Worm (Caenorhabditis elegans) whole organism, dauer: Measurements from ENCODE around the gene srv-28.

ENCODE experiments used
- unc-62 ChIP-seq: sonication (generic microtip); optimal IDR thresholded peaks from 2 replicates; lab custom pipeline; 2017; ENCODE audit warnings: missing biosample characterization, missing genetic modification reagents, missing genetic modification characterization

Gene srv-28

DNA sequence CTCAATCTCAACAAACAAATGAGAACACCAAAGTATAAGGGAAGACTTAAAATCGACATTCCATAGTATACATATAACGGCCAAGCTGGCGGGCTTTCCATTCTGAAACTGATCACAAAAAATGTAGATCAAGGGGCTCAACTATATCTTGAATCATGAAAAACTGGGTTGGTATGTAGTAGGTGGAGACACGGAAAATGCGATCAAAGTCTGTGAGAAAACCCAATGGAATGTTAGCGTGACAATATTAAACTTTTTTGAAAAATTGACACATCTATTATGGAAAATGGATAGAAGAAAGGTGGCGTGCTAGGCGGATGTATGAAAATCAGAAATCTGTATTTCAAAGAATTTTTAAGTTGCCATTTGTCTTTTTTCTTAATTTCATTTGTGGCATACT, at the start of gene srv-28:
TSS of gene srv-28 (minus strand) at position 101 of the 400 bp plus-strand sequence.
- TF ChIP-seq unc-62 (GFP tag; lab: Kevin White, UChicago): no peak

DNA sequence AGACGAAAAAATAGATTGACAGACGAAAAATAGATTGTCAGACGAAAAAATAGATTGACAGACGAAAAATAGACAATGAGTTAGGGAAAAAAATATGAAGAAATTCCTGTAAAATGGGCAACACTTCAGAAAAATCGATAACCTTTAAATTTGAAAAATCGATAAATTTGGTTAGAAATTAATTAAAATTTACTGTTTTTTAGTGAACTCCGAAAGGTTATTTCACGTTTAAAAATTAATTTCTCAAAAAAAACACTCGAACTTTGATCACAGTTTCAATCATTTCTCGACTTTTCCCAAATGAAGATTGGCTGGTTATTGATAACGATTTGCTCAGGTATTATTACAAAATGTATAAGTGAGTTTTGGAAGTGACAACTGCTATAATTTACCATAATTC, 44.3 kb upstream of the srv-28 start, which contains the start of gene csp-2:
TSS of gene csp-2 (plus strand) at position 301 of the 400 bp plus-strand sequence.
- TF ChIP-seq unc-62 (GFP tag; lab: Kevin White, UChicago): no peak

DNA sequence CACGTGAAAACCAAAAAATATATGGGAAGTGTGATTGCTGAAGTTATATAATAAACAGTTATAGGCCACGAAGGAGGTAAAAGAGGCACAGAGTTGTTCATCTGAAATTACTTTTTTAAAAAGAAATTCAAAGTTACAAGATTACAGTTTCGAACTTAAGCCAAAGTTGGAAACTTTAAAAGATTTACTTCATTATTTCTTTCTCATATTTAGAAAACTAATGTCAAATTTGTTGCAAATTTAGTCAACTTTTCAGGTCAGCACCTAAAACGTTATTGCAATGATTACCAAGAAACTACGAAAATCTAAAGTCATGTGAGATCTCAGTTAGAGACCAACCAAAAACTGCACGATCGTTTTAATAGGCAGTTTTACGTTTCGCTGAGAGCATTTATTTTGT, 40.5 kb upstream of the srv-28 start, which contains the start of gene srv-25:
TSS of gene srv-25 (minus strand) at position 101 of the 400 bp plus-strand sequence.
- no peak for TF ChIP-seq unc-62 (GFP tag; lab: Kevin White, UChicago)

DNA sequence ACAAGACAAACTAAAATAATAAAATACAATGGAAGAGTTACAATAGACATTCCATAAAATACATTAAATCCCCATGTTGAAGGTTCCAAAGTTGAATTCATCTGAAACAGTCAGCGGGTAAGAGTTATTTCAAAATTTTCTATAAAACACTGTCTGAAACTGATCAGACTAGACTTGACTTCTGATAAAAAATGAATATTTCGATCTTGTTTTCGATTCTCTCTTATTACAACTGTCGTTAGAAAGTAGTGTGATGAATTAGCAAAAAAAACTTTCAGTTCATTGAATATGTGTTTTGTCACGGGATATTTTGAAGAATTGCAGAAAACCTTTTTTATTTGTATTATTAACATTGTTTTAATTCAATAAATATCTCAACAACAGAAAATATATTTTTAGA, 38.6 kb upstream of the srv-28 start, which contains the start of gene srv-26:
TSS of gene srv-26 (minus strand) at position 101 of the 400 bp plus-strand sequence.
- no peak for TF ChIP-seq unc-62 (GFP tag; lab: Kevin White, UChicago)

DNA sequence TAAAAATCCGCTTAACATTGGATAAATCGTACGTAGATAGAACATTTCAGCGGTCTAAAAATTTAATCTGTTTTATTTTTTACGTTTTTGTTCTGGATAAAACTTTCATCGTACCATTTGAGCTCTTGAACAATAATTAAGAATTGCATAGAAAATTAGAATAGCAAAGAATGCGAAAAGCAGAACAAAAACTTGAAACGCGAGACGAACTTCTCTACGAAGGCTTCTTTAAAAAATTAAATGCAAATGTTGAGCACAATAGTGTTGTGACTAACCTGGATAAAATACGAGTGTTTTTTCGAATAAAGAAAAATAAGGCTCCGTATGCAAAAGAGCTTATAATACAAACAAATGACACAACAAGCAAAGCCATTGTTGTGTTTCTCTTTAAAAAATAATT, 36.4 kb upstream of the srv-28 start:
- TF ChIP-seq unc-62 (GFP tag; lab: Kevin White, UChicago): no peak

DNA sequence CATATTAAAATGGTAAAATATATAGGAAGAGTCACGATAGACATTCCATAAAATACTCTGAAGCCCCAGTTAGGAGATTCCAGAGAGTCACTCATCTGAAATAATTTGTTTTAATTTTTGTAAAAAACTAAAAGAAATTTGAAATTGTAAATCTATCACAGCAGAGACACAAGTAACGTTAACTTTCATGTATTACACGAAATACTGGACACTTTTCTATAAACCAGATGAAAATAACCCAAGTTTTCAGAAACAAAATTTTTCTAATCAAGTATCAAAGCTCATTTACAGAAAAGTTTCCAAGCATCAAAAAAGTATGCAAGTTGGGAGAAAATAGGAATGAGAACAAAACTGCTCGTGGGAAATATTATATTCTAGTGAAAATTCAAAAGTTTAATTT, 35.1 kb upstream of the srv-28 start, which contains the start of gene srv-27:
TSS of gene srv-27 (minus strand) at position 101 of the 400 bp plus-strand sequence.
- no peak for TF ChIP-seq unc-62 (GFP tag; lab: Kevin White, UChicago)

DNA sequence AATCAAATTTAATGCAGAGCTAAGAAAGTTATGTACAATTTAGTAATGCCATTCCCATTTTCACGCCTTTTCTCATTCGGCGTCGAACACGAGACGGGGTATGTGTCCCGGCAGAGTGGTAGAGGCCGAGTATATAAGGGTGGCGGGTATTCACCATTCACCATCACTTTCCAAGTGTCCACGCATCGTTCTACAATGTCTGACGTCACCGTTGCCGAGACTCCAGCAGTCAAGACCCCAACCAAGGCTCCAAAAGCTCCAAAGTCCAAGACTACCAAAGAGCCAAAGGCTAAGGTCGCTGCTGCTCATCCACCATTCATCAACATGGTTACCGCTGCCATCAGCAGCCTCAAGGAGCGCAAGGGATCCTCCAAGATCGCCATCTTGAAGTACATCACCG, 30.9 kb upstream of the srv-28 start, which contains the start of gene hil-2:
TSS of gene hil-2 (plus strand) at position 160 of the 400 bp plus-strand sequence.
- TF ChIP-seq unc-62 (GFP tag; lab: Kevin White, UChicago): no peak

DNA sequence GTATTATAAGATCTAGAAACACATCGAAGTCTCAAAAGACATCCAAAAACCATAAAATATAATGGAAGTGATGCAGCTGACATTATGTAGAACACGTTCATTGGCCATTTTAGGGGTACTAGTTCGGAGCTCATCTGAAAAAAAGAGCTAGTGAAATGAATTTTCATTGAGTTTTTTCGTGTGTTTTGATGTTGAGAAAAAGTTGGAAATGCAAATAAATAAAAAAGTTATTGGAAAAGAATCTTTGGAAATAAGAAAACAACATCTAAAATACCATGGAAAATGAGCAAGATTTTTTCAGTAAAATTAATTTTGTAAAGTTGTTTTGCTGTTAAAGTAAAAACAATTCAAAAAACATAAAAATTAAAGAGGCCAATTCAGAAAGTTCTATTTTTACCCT, 27.6 kb upstream of the srv-28 start, which contains the start of gene srv-24:
TSS of gene srv-24 (minus strand) at position 101 of the 400 bp plus-strand sequence.
- no peak for TF ChIP-seq unc-62 (GFP tag; lab: Kevin White, UChicago)

DNA sequence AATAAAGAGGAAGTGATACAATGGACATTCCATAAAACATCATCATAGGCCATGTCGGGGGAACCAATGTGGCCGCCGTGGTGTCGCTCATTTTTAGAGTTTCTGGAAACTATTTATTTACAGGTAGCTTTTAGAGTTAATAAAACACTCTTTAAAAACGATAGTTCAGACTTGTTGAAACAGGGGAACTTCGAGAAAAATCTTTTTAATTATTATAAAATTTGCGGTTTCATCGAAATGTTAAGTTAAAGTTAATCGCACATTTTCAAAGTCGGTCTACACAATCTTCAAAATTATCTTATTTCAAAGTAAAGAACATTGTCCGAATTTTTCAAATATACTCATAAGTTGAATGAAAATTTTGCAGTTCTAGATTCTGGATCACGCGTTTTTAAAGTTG, 21.1 kb upstream of the srv-28 start, which contains the start of gene ops-1:
TSS of gene ops-1 (minus strand) at position 101 of the 400 bp plus-strand sequence.
- TF ChIP-seq unc-62 (GFP tag; lab: Kevin White, UChicago): no peak

DNA sequence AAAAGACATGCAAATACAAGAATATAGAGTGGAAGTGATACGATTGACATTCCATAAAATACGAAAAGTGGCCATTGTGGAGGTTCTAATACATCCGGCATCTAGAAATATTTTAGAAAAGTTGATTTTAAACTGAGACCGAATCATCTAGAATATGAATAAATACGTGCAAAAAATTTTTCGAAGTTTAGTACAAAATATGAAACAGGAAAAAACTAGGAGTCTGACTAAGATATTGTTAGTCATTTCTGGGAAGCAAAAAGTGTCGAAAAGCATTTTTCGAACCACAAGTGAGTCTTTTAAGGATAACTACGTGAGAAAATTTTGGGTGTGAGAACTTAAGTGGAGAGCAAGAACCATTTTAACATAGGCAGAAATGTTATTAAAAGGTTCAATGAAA, 19.0 kb upstream of the srv-28 start, which contains the start of gene srv-32:
TSS of gene srv-32 (minus strand) at position 101 of the 400 bp plus-strand sequence.
- no peak for TF ChIP-seq unc-62 (GFP tag; lab: Kevin White, UChicago)

DNA sequence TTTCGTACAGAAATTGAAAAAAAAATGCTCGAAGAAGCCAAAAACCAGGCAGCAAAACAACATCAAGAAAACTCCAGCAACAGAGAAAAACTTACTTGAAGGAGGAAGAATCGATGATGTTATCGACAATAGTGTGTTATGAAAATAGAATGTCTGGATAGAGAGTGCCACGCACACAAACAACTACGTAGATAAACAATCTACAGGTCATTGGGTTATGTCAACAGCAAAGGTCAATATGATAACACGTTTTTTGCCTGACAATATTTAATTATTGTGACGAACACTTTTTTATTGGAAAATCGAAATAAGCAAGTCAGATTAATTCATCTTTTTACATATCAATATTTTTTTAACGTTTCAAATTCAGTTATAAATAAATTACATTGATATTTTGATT, 16.2 kb upstream of the srv-28 start, which contains the start of gene sams-5:
TSS of gene sams-5 (minus strand) at position 131 of the 400 bp plus-strand sequence.
- no peak for TF ChIP-seq unc-62 (GFP tag; lab: Kevin White, UChicago)

DNA sequence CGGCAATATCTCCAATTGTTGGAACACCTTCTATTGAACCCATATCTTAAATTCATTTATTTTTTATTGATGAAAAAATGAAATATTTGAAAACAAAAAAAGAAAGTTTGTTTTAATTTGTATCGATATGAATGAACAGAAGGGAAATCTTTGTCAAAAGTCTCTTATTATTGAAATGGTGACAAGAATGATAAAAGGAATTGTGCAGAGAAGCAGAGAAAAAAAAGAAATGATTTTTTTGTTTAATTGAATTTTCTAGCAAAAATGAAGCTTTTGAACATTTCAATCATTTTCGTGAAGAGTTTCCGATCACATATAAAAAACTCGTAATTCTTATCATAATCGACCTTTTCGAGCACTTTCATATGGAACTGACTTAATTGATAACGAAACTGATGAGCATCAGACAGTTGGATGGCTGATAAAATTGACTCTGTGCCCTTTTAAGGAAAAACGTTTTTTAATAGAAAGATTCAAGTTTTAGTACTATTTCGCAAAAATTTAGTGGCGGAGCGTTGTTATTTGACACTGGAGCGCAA, 12.6 kb upstream of the srv-28 start, which contains the start of the genes aat-4 and T13A10.1:
TSS of gene aat-4 (minus strand) at position 51 of the 539 bp plus-strand sequence.
TSS of gene T13A10.1 (plus strand) at position 411 of the 539 bp plus-strand sequence.
- no peak for TF ChIP-seq unc-62 (GFP tag; lab: Kevin White, UChicago)

DNA sequence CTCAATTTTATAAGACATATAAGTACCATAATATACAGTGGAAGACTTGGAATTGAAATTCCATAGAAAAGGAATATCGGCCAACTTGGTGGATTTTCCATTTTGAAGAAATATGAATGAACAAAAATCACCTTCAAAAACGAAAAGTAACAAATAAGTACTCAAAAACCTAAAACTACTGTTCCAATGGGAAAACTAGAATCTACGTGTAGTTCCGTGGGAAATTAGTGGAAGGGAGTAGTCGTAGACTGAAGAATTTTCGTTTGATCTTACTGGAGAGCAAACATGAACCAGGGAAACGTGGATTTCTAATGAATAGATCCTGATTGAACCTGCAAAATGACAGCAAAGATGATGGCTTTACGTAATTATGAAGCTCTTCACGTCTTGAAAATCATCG, 8.8 kb upstream of the srv-28 start, which contains the start of gene srv-31:
TSS of gene srv-31 (minus strand) at position 101 of the 400 bp plus-strand sequence.
- no peak for TF ChIP-seq unc-62 (GFP tag; lab: Kevin White, UChicago)

DNA sequence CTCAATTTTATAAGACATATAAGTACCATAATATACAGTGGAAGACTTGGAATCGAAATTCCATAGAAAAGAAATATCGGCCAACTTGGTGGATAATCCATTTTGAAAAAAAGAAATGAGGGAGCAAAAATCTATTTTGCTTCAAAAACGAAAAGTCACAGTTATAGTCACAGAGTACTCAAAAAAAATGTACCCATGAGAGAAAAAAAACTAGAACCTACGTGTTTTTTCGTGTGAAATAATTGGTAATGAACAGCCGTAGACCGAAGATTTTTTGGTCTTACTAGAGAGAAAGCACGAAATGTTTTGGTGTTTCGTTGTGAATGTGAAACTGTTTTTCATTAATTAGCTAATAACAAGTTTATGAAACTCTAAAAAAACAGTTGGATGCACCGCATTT, 6.2 kb upstream of the srv-28 start, which contains the start of gene srv-30:
TSS of gene srv-30 (minus strand) at position 101 of the 400 bp plus-strand sequence.
- no peak for TF ChIP-seq unc-62 (GFP tag; lab: Kevin White, UChicago)

DNA sequence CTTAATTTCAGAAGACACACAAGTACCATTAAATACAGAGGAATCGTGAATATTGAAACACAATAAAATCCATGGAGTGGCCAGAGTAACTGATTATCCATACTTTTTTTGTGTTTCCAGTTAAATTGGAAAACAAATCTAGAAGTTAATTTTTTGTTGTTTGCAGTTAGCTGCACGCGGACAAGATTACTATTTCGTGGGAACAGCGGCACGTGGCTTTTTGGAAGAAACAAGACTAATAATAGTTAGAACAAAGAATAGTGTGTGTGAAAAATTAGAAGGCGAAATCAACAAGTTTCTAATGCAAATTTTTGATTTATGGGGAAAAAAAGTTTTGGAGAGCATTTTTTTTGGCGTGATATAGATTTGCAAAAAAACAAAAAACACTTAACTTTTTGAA, 3.4 kb upstream of the srv-28 start, which contains the start of gene srv-29:
TSS of gene srv-29 (minus strand) at position 101 of the 400 bp plus-strand sequence.
- TF ChIP-seq unc-62 (GFP tag; lab: Kevin White, UChicago): no peak

DNA sequence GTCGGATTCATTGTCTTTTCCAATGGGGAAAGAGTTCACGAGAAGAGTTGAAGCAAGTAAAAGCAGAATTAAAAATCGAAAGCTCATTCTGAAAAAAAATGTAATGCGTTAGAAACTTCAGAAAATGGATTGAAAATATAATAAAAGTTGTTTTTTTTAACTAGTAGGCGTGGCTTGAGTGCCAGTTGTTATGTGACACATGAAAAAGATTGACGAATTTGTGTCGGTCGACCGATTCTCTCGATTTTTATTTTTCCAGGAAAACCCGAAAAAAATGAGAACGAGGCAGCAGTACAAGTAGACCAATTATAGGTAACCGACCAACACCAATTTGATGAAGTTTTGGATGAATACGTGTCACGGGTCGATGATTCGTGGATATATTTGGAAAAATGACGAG, 3.4 kb downstream of the srv-28 start, which contains the start of gene nlp-16:
TSS of gene nlp-16 (minus strand) at position 101 of the 400 bp plus-strand sequence.
- TF ChIP-seq unc-62 (GFP tag; lab: Kevin White, UChicago): no peak
